Fruit fly (Drosophila melanogaster): Measurements from ENCODE around the gene fkh.

fkh gene

DNA sequence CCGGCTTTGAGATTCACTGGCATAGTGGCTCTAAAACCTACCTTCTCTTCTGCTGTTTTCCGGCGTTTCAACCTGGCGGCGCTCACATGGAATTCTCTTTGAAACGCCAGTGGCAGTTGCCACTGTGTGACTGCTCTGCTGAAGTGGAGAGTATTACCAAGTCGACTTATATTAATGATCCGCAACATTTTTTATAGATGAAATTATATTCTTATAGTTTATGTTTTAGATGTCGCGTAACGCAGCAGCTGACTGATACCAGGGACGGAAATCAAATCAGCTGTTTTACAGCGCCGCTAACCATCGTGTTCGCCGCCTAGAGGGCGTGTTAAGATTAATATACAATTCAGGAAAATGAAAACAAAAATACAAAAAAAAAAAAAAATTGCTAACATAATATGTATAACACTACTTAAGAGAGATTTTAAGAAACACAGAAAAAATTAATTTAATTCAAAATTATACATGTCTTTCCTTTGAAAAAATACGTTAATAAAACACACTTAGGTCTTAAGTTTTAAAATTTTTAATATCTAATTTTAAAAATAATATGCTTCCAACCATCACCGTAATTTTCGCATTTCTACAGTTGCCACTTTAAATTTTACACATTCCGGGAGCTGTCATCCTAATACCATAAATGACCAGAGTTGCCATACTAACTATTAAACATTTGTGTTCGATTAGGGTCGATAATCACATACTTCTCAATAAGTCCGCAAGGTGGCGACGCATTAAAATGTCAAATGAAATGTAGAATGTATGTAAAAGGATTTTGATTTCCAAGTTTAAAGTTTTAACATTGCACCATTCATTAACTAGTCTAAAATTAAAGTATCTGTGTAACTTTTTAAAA, 40.3 kb downstream of the fkh start, which contains the start of gene mIF2 (continued):
- no peak for TF ChIP-seq Sox15 (GFP tag; optimal IDR thresholded peaks at IDR 0.05)
- TF ChIP-seq CG11762 (GFP tag; optimal IDR thresholded peaks at IDR 0.05; ENCODE audit: insufficient read depth) = no peak
- TF ChIP-seq CG6854 (GFP tag; optimal IDR thresholded peaks at IDR 0.05) = no peak
- TF ChIP-seq CG8119 (GFP tag; IDR thresholded peaks at IDR 0.05) = peak; percentile 54; the same call in 2 of the 3 replicates
- peak; percentile 39 for TF ChIP-seq Eip75B (GFP tag; optimal IDR thresholded peaks at IDR 0.05)
- peak; percentile 78 for TF ChIP-seq CG6163 (GFP tag; IDR thresholded peaks at IDR 0.05)
- no peak for TF ChIP-seq Hr38 (GFP tag; optimal IDR thresholded peaks at IDR 0.05)
- TF ChIP-seq fd59A (GFP tag; optimal IDR thresholded peaks at IDR 0.05) = no peak
- peak; percentile 46; the same call in 1 of the 2 replicates for TF ChIP-seq CG15336 (GFP tag; IDR thresholded peaks at IDR 0.05)
- peak; percentile 10 for TF ChIP-seq CG34406 (GFP tag; optimal IDR thresholded peaks at IDR 0.05)
- TF ChIP-seq Hr4 (GFP tag; optimal IDR thresholded peaks at IDR 0.05) = peak; percentile 49
- TF ChIP-seq CG8319 (GFP tag; optimal IDR thresholded peaks at IDR 0.05) = no peak
- no peak for TF ChIP-seq CG11294 (GFP tag; IDR thresholded peaks at IDR 0.05)

DNA sequence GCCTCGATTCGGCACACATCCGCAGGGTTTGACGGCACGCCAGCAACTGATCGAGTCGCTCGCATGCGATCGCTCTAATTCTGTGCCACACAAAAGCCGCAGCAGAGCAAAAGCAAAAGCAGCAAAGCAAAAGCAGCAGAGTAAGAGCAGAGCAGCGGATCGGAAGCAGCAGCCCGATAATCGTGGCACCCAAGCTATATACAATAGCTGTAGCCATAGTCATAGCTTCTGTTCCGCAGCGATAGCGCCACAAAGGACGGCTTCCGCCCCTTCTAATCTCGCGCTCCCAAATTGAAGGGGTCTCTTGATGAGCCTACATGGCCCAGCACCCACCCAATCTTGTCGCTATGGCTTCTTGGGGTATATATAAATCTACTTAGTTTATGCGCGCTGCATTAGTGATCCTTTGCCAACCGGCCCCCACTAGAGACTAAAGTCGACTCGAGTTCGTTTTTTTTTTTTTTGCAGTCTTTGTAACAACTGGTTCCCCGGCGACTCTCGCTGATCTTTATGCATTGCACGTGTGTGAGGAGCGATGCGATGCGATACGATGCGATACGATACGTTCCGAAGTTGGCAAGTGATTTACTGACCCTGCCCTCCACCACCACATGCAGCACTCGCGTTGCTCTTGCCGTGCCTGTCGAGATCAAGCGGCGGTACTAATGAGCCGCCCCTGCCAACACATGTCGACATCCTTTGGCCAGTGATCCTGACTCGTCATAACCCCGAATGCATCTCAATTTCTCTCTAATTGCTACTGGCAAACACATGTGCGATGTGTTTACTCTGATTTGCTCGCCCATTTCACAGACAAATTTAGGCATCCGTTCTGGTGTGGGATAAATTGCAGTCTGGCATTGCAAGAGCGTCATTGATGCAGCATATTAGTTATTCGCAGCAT, 44.5 kb downstream of the fkh start, which contains the start of gene Ppn:
TSS of gene Ppn (minus strand) at position 51 of the 904 bp plus-strand sequence.
- TF ChIP-seq Sox102F (GFP tag; optimal IDR thresholded peaks at IDR 0.05) = no peak
- TF ChIP-seq CG9139 (GFP tag; optimal IDR thresholded peaks at IDR 0.05) = peak; percentile 12
- TF ChIP-seq Hr39 (GFP tag; optimal IDR thresholded peaks at IDR 0.05) = no peak
- peak; percentile 5 for TF ChIP-seq CG1621 (tag; optimal IDR thresholded peaks at IDR 0.05)
- TF ChIP-seq eg (GFP tag; IDR thresholded peaks at IDR 0.05) = 0 out of 3 replicates have a peak, but pooled peaks have one; percentile 5
- peak; percentile 22 for TF ChIP-seq CG6808 (GFP tag; optimal IDR thresholded peaks at IDR 0.05)
- TF ChIP-seq CG10631 (GFP tag; optimal IDR thresholded peaks at IDR 0.05) = no peak
- TF ChIP-seq CG3919 (GFP tag; optimal IDR thresholded peaks at IDR 0.05) = no peak
- peak; percentile 65 for TF ChIP-seq Eip78C (GFP tag)
- TF ChIP-seq fkh (GFP tag; optimal IDR thresholded peaks at IDR 0.05) = no peak
- TF ChIP-seq CG8632 (GFP tag; optimal IDR thresholded peaks at IDR 0.05) = no peak
- no peak for TF ChIP-seq Met (GFP tag; optimal IDR thresholded peaks at IDR 0.05)
- TF ChIP-seq dac (GFP tag; optimal IDR thresholded peaks at IDR 0.05) = no peak
- no peak for TF ChIP-seq salr (GFP tag; optimal IDR thresholded peaks at IDR 0.05)
- no peak for TF ChIP-seq CG15336 (GFP tag; IDR thresholded peaks at IDR 0.05)
- peak; percentile 52 for TF ChIP-seq dsx (GFP tag; optimal IDR thresholded peaks at IDR 0.05; ENCODE audit: poor library complexity, severe bottlenecking)
- TF ChIP-seq CG6163 (GFP tag; IDR thresholded peaks at IDR 0.05) = peak; percentile 35; the same call in 1 of the 3 replicates
- TF ChIP-seq Hr4 (GFP tag; optimal IDR thresholded peaks at IDR 0.05) = no peak
- TF ChIP-seq CG3032 (tag; optimal IDR thresholded peaks at IDR 0.05) = no peak
- no peak for TF ChIP-seq cyc (GFP tag; optimal IDR thresholded peaks at IDR 0.05)
- TF ChIP-seq ss (GFP tag; optimal IDR thresholded peaks at IDR 0.05) = peak; percentile 31 to 38
- TF ChIP-seq achi (GFP tag; optimal IDR thresholded peaks at IDR 0.05) = no peak
- no peak for TF ChIP-seq spab (GFP tag; optimal IDR thresholded peaks at IDR 0.05)
- no peak for TF ChIP-seq fd59A (GFP tag; optimal IDR thresholded peaks at IDR 0.05)
- TF ChIP-seq svp (GFP tag) = peak; percentile 62

dm6 chr3R:28536794-28537193, 48.3 kb downstream of the fkh start:
- TF ChIP-seq Sox102F (GFP tag; optimal IDR thresholded peaks at IDR 0.05) (peak; percentile 47), CG8319 (GFP tag; optimal IDR thresholded peaks at IDR 0.05) (no peak), CG8632 (GFP tag; optimal IDR thresholded peaks at IDR 0.05) (no peak), Met (GFP tag; optimal IDR thresholded peaks at IDR 0.05) (peak; percentile 12), Eip78C (GFP tag) (peak; percentile 50), Blimp-1 (GFP tag; optimal IDR thresholded peaks at IDR 0.05) (peak; percentile 16), svp (GFP tag) (peak; percentile 73), esn (GFP tag; optimal IDR thresholded peaks at IDR 0.05) (peak; percentile 36)
